Worm (Caenorhabditis elegans) whole organism, L4 larva: ENCODE results near the gene Y69A2AR.24.

Experiments used
- D1046.2 ChIP-seq: fragments of 200-800 bp; sonication (Bioruptor generic); IDR thresholded peaks from 2 replicates; pipeline ENCODE4 v1.3.6; 2022; ENCODE audit warnings: missing genetic modification characterization, missing compliant biosample characterization
- F10B5.3 ChIP-seq: sonication (generic microtip); optimal IDR thresholded peaks from 2 replicates; lab custom pipeline; 2016; ENCODE audit warnings: mild to moderate bottlenecking, missing genetic modification characterization, missing compliant biosample characterization
- T20F7.1 ChIP-seq: fragments of 200-800 bp; sonication (Bioruptor generic); optimal IDR thresholded peaks from 2 replicates; lab custom pipeline; 2018; ENCODE audit warnings: mild to moderate bottlenecking, missing genetic modification characterization, missing compliant biosample characterization
- T26A8.4 ChIP-seq: fragments of 200-800 bp; sonication (Bioruptor generic); IDR thresholded peaks from 2 replicates; pipeline ENCODE4 v1.3.6; 2022; ENCODE audit warnings: missing genetic modification characterization, missing compliant biosample characterization
- Y5F2A.4 ChIP-seq: fragments of 200-800 bp; sonication (Bioruptor generic); optimal IDR thresholded peaks from 2 replicates; lab custom pipeline; 2018; ENCODE audit warnings: mild to moderate bottlenecking, missing genetic modification characterization, missing compliant biosample characterization
- Y75B8A.6 ChIP-seq: fragments of 200-800 bp; sonication (Bioruptor generic); IDR thresholded peaks from 2 replicates; pipeline ENCODE4 v1.3.6; 2022; ENCODE audit warnings: missing genetic modification reagents, missing genetic modification characterization, missing compliant biosample characterization
- ZK337.2 ChIP-seq: fragments of 200-800 bp; sonication (Bioruptor generic); IDR thresholded peaks from 2 replicates; pipeline ENCODE4 v1.3.6; 2022; ENCODE audit warnings: missing genetic modification reagents, missing genetic modification characterization, missing compliant biosample characterization
- ZK546.5 ChIP-seq, 2 experiments: sonication (generic microtip); optimal IDR thresholded peaks; 2 replicates each; lab custom pipeline; 2017; ENCODE audit warnings: missing biosample characterization in 2 of 2, missing genetic modification characterization in 2 of 2
- aha-1 ChIP-seq: fragments of 150-350 bp; peaks from one replicate; lab custom pipeline; 2014; ENCODE audit warnings: missing biosample characterization, missing genetic modification characterization
- ceh-62 ChIP-seq: sonication (generic microtip); optimal IDR thresholded peaks from 2 replicates; lab custom pipeline; 2017; ENCODE audit warnings: missing biosample characterization, missing genetic modification characterization
- ces-1 ChIP-seq: fragments of 150-350 bp; sonication (generic microtip); optimal IDR thresholded peaks from 4 replicates; lab custom pipeline; 2014; ENCODE audit warnings: missing biosample characterization, missing genetic modification reagents, missing genetic modification characterization
- daf-12 ChIP-seq: fragments of 150-350 bp; optimal IDR thresholded peaks from 2 replicates; lab custom pipeline; 2014; ENCODE audit warnings: missing biosample characterization, missing genetic modification reagents, missing genetic modification characterization
- daf-16 ChIP-seq, 3 experiments: sonication (generic microtip); optimal IDR thresholded peaks; 2 replicates each; lab custom pipeline; 2016 to 2017; ENCODE audit warnings: missing genetic modification characterization in 3 of 3, missing genetic modification reagents in 3 of 3, mild to moderate bottlenecking in 2 of 3, missing compliant biosample characterization in 2 of 3, missing biosample characterization in 1 of 3, moderate library complexity in 1 of 3
- dmd-6 ChIP-seq: fragments of 200-800 bp; sonication (Bioruptor generic); IDR thresholded peaks from 2 replicates; pipeline ENCODE4 v1.3.6; 2022; ENCODE audit warnings: missing genetic modification reagents, missing genetic modification characterization, missing compliant biosample characterization
- dmd-8 ChIP-seq: fragments of 200-800 bp; sonication (Bioruptor generic); IDR thresholded peaks from 2 replicates; pipeline ENCODE4 v1.3.6; 2022; ENCODE audit warnings: missing genetic modification characterization, missing compliant biosample characterization
- dmd-9 ChIP-seq: fragments of 200-800 bp; sonication (Bioruptor generic); IDR thresholded peaks from 2 replicates; pipeline ENCODE4 v1.3.6; 2022; ENCODE audit warnings: missing genetic modification reagents, missing genetic modification characterization, missing compliant biosample characterization
- dpl-1 ChIP-seq: fragments of 150-350 bp; optimal IDR thresholded peaks from 2 replicates; lab custom pipeline; 2014; ENCODE audit warnings: missing biosample characterization, missing genetic modification reagents, missing genetic modification characterization
- dve-1 ChIP-seq: sonication (generic microtip); optimal IDR thresholded peaks from 2 replicates; lab custom pipeline; 2017; ENCODE audit warnings: antibody characterized with exemption, mild to moderate bottlenecking, missing genetic modification characterization, missing compliant biosample characterization; ENCODE audit not compliant: insufficient read depth
- egl-27 ChIP-seq: sonication (generic microtip); optimal IDR thresholded peaks from 3 replicates; lab custom pipeline; 2017; ENCODE audit warnings: missing biosample characterization, missing genetic modification reagents, missing genetic modification characterization
- egl-43 ChIP-seq: fragments of 200-800 bp; sonication (Bioruptor generic); IDR thresholded peaks from 2 replicates; pipeline ENCODE4 v1.3.6; 2022; ENCODE audit warnings: missing genetic modification reagents, missing genetic modification characterization, missing compliant biosample characterization
- fkh-10 ChIP-seq: fragments of 150-350 bp; optimal IDR thresholded peaks from 2 replicates; lab custom pipeline; 2014; ENCODE audit warnings: missing biosample characterization, missing genetic modification reagents, missing genetic modification characterization
- hif-1 ChIP-seq, 2 experiments: sonication (generic microtip); optimal IDR thresholded peaks; 2 replicates each; lab custom pipeline; 2016 to 2017; ENCODE audit warnings: missing compliant biosample characterization in 2 of 2, missing genetic modification characterization in 2 of 2, missing genetic modification reagents in 2 of 2, missing genotype in 2 of 2, mild to moderate bottlenecking in 1 of 2
- hlh-11 ChIP-seq: fragments of 200-800 bp; sonication (Bioruptor generic); optimal IDR thresholded peaks from 2 replicates; lab custom pipeline; 2018; ENCODE audit warnings: mild to moderate bottlenecking, missing genetic modification characterization, missing compliant biosample characterization
- hmg-1.1 ChIP-seq: fragments of 200-800 bp; sonication (Bioruptor generic); IDR thresholded peaks from 2 replicates; pipeline ENCODE4 v1.3.6; 2022; ENCODE audit warnings: missing genetic modification reagents, missing genetic modification characterization, missing compliant biosample characterization
- lin-1 ChIP-seq: fragments of 200-800 bp; sonication (Bioruptor generic); IDR thresholded peaks from 2 replicates; pipeline ENCODE4 v1.3.6; 2022; ENCODE audit warnings: missing genetic modification reagents, missing genetic modification characterization, missing compliant biosample characterization
- lin-13 ChIP-seq: fragments of 150-350 bp; optimal IDR thresholded peaks from 2 replicates; lab custom pipeline; 2014; ENCODE audit warnings: missing biosample characterization, missing genetic modification reagents, missing genetic modification characterization
- lin-29 ChIP-seq: fragments of 200-800 bp; sonication (Bioruptor generic); IDR thresholded peaks from 2 replicates; pipeline ENCODE4 v1.3.6; 2022; ENCODE audit warnings: missing genetic modification reagents, missing genetic modification characterization, missing compliant biosample characterization
- lin-39 ChIP-seq: fragments of 150-350 bp; optimal IDR thresholded peaks from 2 replicates; lab custom pipeline; 2014; ENCODE audit warnings: missing biosample characterization, missing genetic modification reagents, missing genetic modification characterization
- lir-3 ChIP-seq: sonication (generic microtip); optimal IDR thresholded peaks from 2 replicates; lab custom pipeline; 2016; ENCODE audit warnings: mild to moderate bottlenecking, missing genetic modification characterization, missing compliant biosample characterization
- lsy-2 ChIP-seq, 2 experiments: fragments of 150-350 bp in 1 of 2; sonication (generic microtip) in 1 of 2; optimal IDR thresholded peaks; 2 replicates each; lab custom pipeline; 2014 to 2017; ENCODE audit warnings: missing biosample characterization in 2 of 2, missing genetic modification characterization in 2 of 2
- mdl-1 ChIP-seq, 2 experiments: fragments of 150-350 bp in 1 of 2; sonication (generic microtip) in 1 of 2; optimal IDR thresholded peaks; 2 replicates each; lab custom pipeline; 2014 to 2017; ENCODE audit warnings: missing biosample characterization in 2 of 2, missing genetic modification characterization in 2 of 2
- mep-1 ChIP-seq: fragments of 150-350 bp; sonication (generic microtip); optimal IDR thresholded peaks from 3 replicates; lab custom pipeline; 2014; ENCODE audit warnings: missing biosample characterization, missing genetic modification characterization
- mxl-3 ChIP-seq: fragments of 200-800 bp; sonication (Bioruptor generic); optimal IDR thresholded peaks from 2 replicates; lab custom pipeline; 2018; ENCODE audit warnings: mild to moderate bottlenecking, missing genetic modification characterization, missing compliant biosample characterization
- nhr-6 ChIP-seq: fragments of 150-350 bp; optimal IDR thresholded peaks from 2 replicates; lab custom pipeline; 2014; ENCODE audit warnings: missing biosample characterization, missing genetic modification characterization
- nhr-77 ChIP-seq: fragments of 150-350 bp; optimal IDR thresholded peaks from 2 replicates; lab custom pipeline; 2014; ENCODE audit warnings: missing biosample characterization, missing genetic modification characterization
- pha-4 ChIP-seq, 2 experiments: fragments of 150-350 bp in 1 of 2; fragments of 200-800 bp in 1 of 2; sonication (Bioruptor generic) in 1 of 2; IDR thresholded peaks in 1 of 2; optimal IDR thresholded peaks in 1 of 2; 2 replicates each; pipeline versions ENCODE4 v1.3.6 to Lab custom; 2014 to 2022; ENCODE audit warnings: missing genetic modification characterization in 2 of 2, missing genetic modification reagents in 2 of 2, missing biosample characterization in 1 of 2, missing compliant biosample characterization in 1 of 2
- sdz-12 ChIP-seq: fragments of 200-800 bp; sonication (Bioruptor generic); optimal IDR thresholded peaks from 2 replicates; lab custom pipeline; 2018; ENCODE audit warnings: mild to moderate bottlenecking, missing genetic modification characterization, missing compliant biosample characterization
- set-16 ChIP-seq: fragments of 200-800 bp; sonication (Bioruptor generic); IDR thresholded peaks from 2 replicates; pipeline ENCODE4 v1.3.6; 2022; ENCODE audit warnings: missing genetic modification reagents, missing genetic modification characterization, missing compliant biosample characterization
- snpc-1.2 ChIP-seq: fragments of 200-800 bp; sonication (Bioruptor generic); IDR thresholded peaks from 2 replicates; pipeline ENCODE4 v1.3.6; 2022; ENCODE audit warnings: missing genetic modification reagents, missing genetic modification characterization, missing compliant biosample characterization
- snpc-4 ChIP-seq: fragments of 150-350 bp; optimal IDR thresholded peaks from 2 replicates; lab custom pipeline; 2014; ENCODE audit warnings: missing biosample characterization, missing genetic modification characterization
- tag-97 ChIP-seq: fragments of 200-800 bp; sonication (Bioruptor generic); IDR thresholded peaks from 2 replicates; pipeline ENCODE4 v1.3.6; 2022; ENCODE audit warnings: missing genetic modification characterization, missing compliant biosample characterization
- tra-1 ChIP-seq: fragments of 200-800 bp; sonication (Bioruptor generic); IDR thresholded peaks from 2 replicates; pipeline ENCODE4 v1.3.6; 2022; ENCODE audit warnings: missing genetic modification reagents, missing genetic modification characterization, missing compliant biosample characterization
- unc-130 ChIP-seq: sonication (generic microtip); optimal IDR thresholded peaks from 2 replicates; lab custom pipeline; 2016; ENCODE audit warnings: missing genetic modification reagents, missing genetic modification characterization, missing compliant biosample characterization
- unc-39 ChIP-seq: sonication (generic microtip); optimal IDR thresholded peaks from 2 replicates; lab custom pipeline; 2017; ENCODE audit warnings: missing biosample characterization, missing genetic modification characterization
- vab-7 ChIP-seq: fragments of 200-800 bp; sonication (Bioruptor generic); IDR thresholded peaks from 2 replicates; pipeline ENCODE4 v1.3.6; 2022; ENCODE audit warnings: missing genetic modification reagents, missing genetic modification characterization, missing compliant biosample characterization
- zfp-2 ChIP-seq: sonication (generic microtip); optimal IDR thresholded peaks from 2 replicates; lab custom pipeline; 2016; ENCODE audit warnings: mild to moderate bottlenecking, missing genetic modification characterization, missing compliant biosample characterization
- zip-11 ChIP-seq: fragments of 200-800 bp; sonication (Bioruptor generic); IDR thresholded peaks from 2 replicates; pipeline ENCODE4 v1.3.6; 2022; ENCODE audit warnings: missing genetic modification characterization, missing compliant biosample characterization
- ztf-7 ChIP-seq: fragments of 150-350 bp; optimal IDR thresholded peaks from 2 replicates; lab custom pipeline; 2014; ENCODE audit warnings: missing biosample characterization, missing genetic modification characterization

Y69A2AR.24 gene

ce11 chrIV:2601988-2602861 lies 38.4 kb upstream of the Y69A2AR.24 start (continued):
- TF ChIP-seq ztf-7 (peak; percentile 90), sdz-12 (GFP tag; lab: Kevin White, UChicago) (peak; percentile 81), vab-7 (GFP tag; lab: Robert Waterston, UW) (peak; percentile 24), lin-1 (GFP tag; lab: Robert Waterston, UW) (peak; percentile 95), ZK546.5 (tag; optimal IDR thresholded peaks at IDR 0.05; lab: Kevin White, UChicago) (no peak), ceh-62 (tag; lab: Kevin White, UChicago) (no peak), hmg-1.1 (GFP tag; lab: Robert Waterston, UW) (peak; percentile 95), ces-1 (GFP tag; lab: Kevin White, UChicago) (no peak), hlh-11 (tag; lab: Kevin White, UChicago) (peak; percentile 100), dmd-9 (GFP tag; lab: Robert Waterston, UW) (peak; percentile 83), snpc-1.2 (GFP tag; lab: Robert Waterston, UW) (peak; percentile 48), aha-1 (tag; lab: Kevin White, UChicago) (peak; percentile 97), egl-43 (GFP tag; lab: Robert Waterston, UW) (peak; percentile 82), zfp-2 (tag; lab: Kevin White, UChicago) (peak; percentile 24), dmd-6 (GFP tag; lab: Robert Waterston, UW) (peak; percentile 99), dpl-1 (GFP tag; lab: Kevin White, UChicago) (peak; percentile 82), T20F7.1 (GFP tag; lab: Kevin White, UChicago) (peak; percentile 91), daf-16 (GFP tag; optimal IDR thresholded peaks at IDR 0.05; lab: Kevin White, UChicago) (peak; percentile 59 to 90), daf-16 (tag; optimal IDR thresholded peaks at IDR 0.05; lab: Kevin White, UChicago) (peak; percentile 97), daf-12 (tag; lab: Kevin White, UChicago) (no peak), nhr-6 (tag; lab: Kevin White, UChicago) (peak; percentile 94), dve-1 (peak; percentile 100), D1046.2 (peak; percentile 84), unc-39 (tag; lab: Kevin White, UChicago) (no peak), lir-3 (tag; lab: Kevin White, UChicago) (no peak), set-16 (GFP tag; lab: Robert Waterston, UW) (peak; percentile 86), mxl-3 (GFP tag; lab: Kevin White, UChicago) (peak; percentile 84), lin-13 (GFP tag; lab: Kevin White, UChicago) (peak; percentile 84), egl-27 (tag; lab: Kevin White, UChicago) (no peak), nhr-77 (tag; lab: Kevin White, UChicago) (peak; percentile 98), pha-4 (GFP tag; IDR thresholded peaks at IDR 0.05; lab: Robert Waterston, UW) (peak; percentile 93), pha-4 (tag; optimal IDR thresholded peaks at IDR 0.05; lab: Kevin White, UChicago) (peak; percentile 94), mep-1 (tag; lab: Kevin White, UChicago) (peak; percentile 97), Y75B8A.6 (GFP tag; lab: Robert Waterston, UW) (peak; percentile 98), tra-1 (GFP tag; lab: Robert Waterston, UW) (peak; percentile 99), T26A8.4 (peak; percentile 96), dmd-8 (GFP tag; lab: Robert Waterston, UW) (no peak), tag-97 (GFP tag; lab: Robert Waterston, UW) (no peak), lin-29 (peak; percentile 88), lsy-2 (tag; optimal IDR thresholded peaks at IDR 0.05; lab: Kevin White, UChicago) (peak; percentile 88 to 95), snpc-4 (tag; lab: Kevin White, UChicago) (peak; percentile 41), hif-1 (tag; optimal IDR thresholded peaks at IDR 0.05; lab: Kevin White, UChicago) (peak; percentile 78 to 94), mdl-1 (tag; optimal IDR thresholded peaks at IDR 0.05; lab: Kevin White, UChicago) (peak; percentile 86 to 97), lin-39 (tag; lab: Kevin White, UChicago) (no peak), ZK337.2 (GFP tag; lab: Robert Waterston, UW) (peak; percentile 65; the same call in 1 of the 2 replicates), F10B5.3 (tag; lab: Kevin White, UChicago) (no peak), Y5F2A.4 (GFP tag; lab: Kevin White, UChicago) (peak; percentile 40), unc-130 (GFP tag; lab: Kevin White, UChicago) (no peak), fkh-10 (GFP tag; lab: Kevin White, UChicago) (peak; percentile 65), zip-11 (no peak)
